Fruit fly (Drosophila melanogaster): ENCODE data around the gene CG31088.

DNA sequence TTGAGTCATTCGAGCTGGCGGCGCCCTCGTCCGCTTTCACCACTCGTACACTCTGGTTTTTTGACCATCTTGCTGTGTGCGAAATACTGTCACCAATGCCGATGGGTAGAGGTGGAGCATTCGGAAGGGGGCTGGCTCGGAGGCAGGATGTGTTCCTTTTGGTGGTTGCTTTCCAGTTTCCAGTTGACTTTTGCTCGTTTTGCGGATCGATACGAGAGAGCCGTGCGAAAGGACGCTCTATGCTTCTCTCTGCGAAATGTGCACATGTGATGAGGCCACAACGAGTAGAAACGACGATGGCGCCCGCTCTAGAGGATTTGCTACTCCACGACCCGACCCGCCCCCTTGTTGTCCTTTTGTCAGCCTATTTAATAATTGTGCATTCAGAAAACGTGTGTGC, 13.0 kb downstream of the CG31088 start:
- TF ChIP-seq CG8478 (optimal IDR thresholded peaks at IDR 0.05) (no peak), CTCF (optimal IDR thresholded peaks at IDR 0.05) (no peak)
